Worm (Caenorhabditis elegans) whole organism, early embryonic: ENCODE data around the gene srj-8.

Source experiments
- B0310.2 ChIP-seq: sonication (generic microtip); optimal IDR thresholded peaks from 2 replicates; lab custom pipeline; 2016; ENCODE audit warnings: mild to moderate bottlenecking, missing genetic modification characterization, missing compliant biosample characterization
- F13C5.2 ChIP-seq: sonication (generic microtip); optimal IDR thresholded peaks from 2 replicates; lab custom pipeline; 2017; ENCODE audit warnings: mild to moderate bottlenecking, missing genetic modification characterization, inconsistent platforms, missing compliant biosample characterization
- aly-1 ChIP-seq: sonication (generic microtip); optimal IDR thresholded peaks from 2 replicates; lab custom pipeline; 2016; ENCODE audit warnings: missing genetic modification characterization, missing compliant biosample characterization
- ama-1 ChIP-seq: fragments of 150-350 bp; optimal IDR thresholded peaks from 2 replicates; lab custom pipeline; 2014
- ceh-13 ChIP-seq: fragments of 200-800 bp; sonication (Bioruptor generic); optimal IDR thresholded peaks from 2 replicates; lab custom pipeline; 2018; ENCODE audit warnings: mild to moderate bottlenecking, missing genetic modification characterization, missing compliant biosample characterization
- ceh-36 ChIP-seq: sonication (generic microtip); optimal IDR thresholded peaks from 2 replicates; lab custom pipeline; 2016; ENCODE audit warnings: missing genetic modification characterization, inconsistent platforms, missing compliant biosample characterization
- ets-7 ChIP-seq: sonication (generic microtip); optimal IDR thresholded peaks from 2 replicates; lab custom pipeline; 2016; ENCODE audit warnings: missing genotype, missing genetic modification characterization, missing compliant biosample characterization
- flt-1 ChIP-seq: fragments of 200-800 bp; sonication (Bioruptor generic); IDR thresholded peaks from 2 replicates; pipeline ENCODE4 v1.3.6; 2022; ENCODE audit warnings: missing genetic modification characterization, missing compliant biosample characterization
- hmbx-1 ChIP-seq: sonication (generic microtip); optimal IDR thresholded peaks from 2 replicates; lab custom pipeline; 2016; ENCODE audit warnings: mild to moderate bottlenecking, missing genetic modification characterization, missing compliant biosample characterization
- hmg-4 ChIP-seq: fragments of 200-800 bp; sonication (Bioruptor generic); optimal IDR thresholded peaks from 2 replicates; lab custom pipeline; 2018; ENCODE audit warnings: mild to moderate bottlenecking, missing genetic modification characterization, missing compliant biosample characterization
- hnd-1 ChIP-seq: sonication (generic microtip); optimal IDR thresholded peaks from 2 replicates; lab custom pipeline; 2016; ENCODE audit warnings: missing genetic modification characterization, missing compliant biosample characterization
- pes-1 ChIP-seq: fragments of 200-800 bp; sonication (Bioruptor generic); IDR thresholded peaks from 2 replicates; pipeline ENCODE4 v1.3.6; 2022; ENCODE audit warnings: missing genetic modification reagents, missing genetic modification characterization, missing compliant biosample characterization
- scrt-1 ChIP-seq: fragments of 200-800 bp; sonication (Bioruptor generic); IDR thresholded peaks from 2 replicates; pipeline ENCODE4 v1.3.6; 2022; ENCODE audit warnings: missing genetic modification characterization, missing compliant biosample characterization
- sea-1 ChIP-seq: fragments of 200-800 bp; sonication (Bioruptor generic); conservative IDR thresholded peaks from 2 replicates; pipeline ENCODE4 v1.3.6; 2022; ENCODE audit warnings: missing genetic modification characterization, missing compliant biosample characterization
- tbx-11 ChIP-seq: fragments of 200-800 bp; sonication (Bioruptor generic); IDR thresholded peaks from 2 replicates; pipeline ENCODE4 v1.3.6; 2022; ENCODE audit warnings: missing genetic modification characterization, missing compliant biosample characterization
- tbx-37 ChIP-seq: fragments of 200-800 bp; sonication (Bioruptor generic); conservative IDR thresholded peaks from 2 replicates; pipeline ENCODE4 v1.3.6; 2022; ENCODE audit warnings: missing genetic modification reagents, missing genetic modification characterization, missing compliant biosample characterization
- tra-4 ChIP-seq: sonication (generic microtip); optimal IDR thresholded peaks from 2 replicates; lab custom pipeline; 2017; ENCODE audit warnings: missing genetic modification characterization, missing compliant biosample characterization

Gene srj-8

ce11 chrV:3273577-3274100 lies 26.0 kb downstream of the srj-8 start, which contains the start of gene T28A11.4:
T28A11.4 (plus strand) TSS chrV:3274050.
- TF ChIP-seq tbx-37 (GFP tag; lab: Robert Waterston, UW) (no peak), B0310.2 (no peak), scrt-1 (GFP tag; lab: Robert Waterston, UW) (no peak), ceh-36 (tag; lab: Kevin White, UChicago) (no peak), hmbx-1 (tag; lab: Kevin White, UChicago) (no peak), F13C5.2 (tag; lab: Kevin White, UChicago) (no peak), tra-4 (no peak), tbx-11 (no peak), hnd-1 (no peak), aly-1 (tag; lab: Kevin White, UChicago) (no peak), pes-1 (GFP tag; lab: Robert Waterston, UW) (no peak), ceh-13 (GFP tag; lab: Kevin White, UChicago) (no peak), ama-1 (no peak)

DNA sequence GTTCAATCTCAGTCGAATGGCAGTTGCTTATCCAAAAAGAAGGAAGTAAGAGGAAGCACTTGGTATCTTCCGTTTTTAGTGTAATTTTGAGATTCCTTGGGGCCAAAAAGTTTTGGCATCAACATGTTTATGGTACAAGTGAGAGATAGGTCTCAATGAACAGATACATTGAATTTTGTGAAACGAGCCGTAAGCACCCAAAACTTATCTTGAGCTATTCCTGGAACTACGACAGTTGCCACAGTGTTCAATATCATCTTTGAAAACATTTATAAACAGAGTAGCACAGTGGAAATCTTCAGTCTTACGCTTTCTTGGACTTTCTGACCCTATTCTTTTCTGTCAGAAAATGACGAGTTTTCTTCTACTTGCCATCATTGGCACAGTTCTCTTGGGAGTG lies 27.4 kb downstream of the srj-8 start, which contains the start of gene T28A11.3:
TSS of gene T28A11.3 (plus strand) at position 301 of the 400 bp plus-strand sequence.
- TF ChIP-seq ama-1: no peak
- TF ChIP-seq tra-4: no peak
- no peak for TF ChIP-seq ets-7 (tag; lab: Kevin White, UChicago)
- no peak for TF ChIP-seq scrt-1 (GFP tag; lab: Robert Waterston, UW)
- no peak for TF ChIP-seq B0310.2
- TF ChIP-seq ceh-13 (GFP tag; lab: Kevin White, UChicago): no peak
- TF ChIP-seq F13C5.2 (tag; lab: Kevin White, UChicago): no peak
- no peak for TF ChIP-seq hmg-4 (GFP tag; lab: Kevin White, UChicago)
- TF ChIP-seq ceh-36 (tag; lab: Kevin White, UChicago): no peak
- no peak for TF ChIP-seq flt-1 (GFP tag; lab: Robert Waterston, UW)
- TF ChIP-seq aly-1 (tag; lab: Kevin White, UChicago): no peak
- TF ChIP-seq sea-1: no peak
- TF ChIP-seq tbx-37 (GFP tag; lab: Robert Waterston, UW): no peak
- no peak for TF ChIP-seq tbx-11
- no peak for TF ChIP-seq pes-1 (GFP tag; lab: Robert Waterston, UW)
- TF ChIP-seq hnd-1: no peak
- TF ChIP-seq hmbx-1 (tag; lab: Kevin White, UChicago): no peak

DNA sequence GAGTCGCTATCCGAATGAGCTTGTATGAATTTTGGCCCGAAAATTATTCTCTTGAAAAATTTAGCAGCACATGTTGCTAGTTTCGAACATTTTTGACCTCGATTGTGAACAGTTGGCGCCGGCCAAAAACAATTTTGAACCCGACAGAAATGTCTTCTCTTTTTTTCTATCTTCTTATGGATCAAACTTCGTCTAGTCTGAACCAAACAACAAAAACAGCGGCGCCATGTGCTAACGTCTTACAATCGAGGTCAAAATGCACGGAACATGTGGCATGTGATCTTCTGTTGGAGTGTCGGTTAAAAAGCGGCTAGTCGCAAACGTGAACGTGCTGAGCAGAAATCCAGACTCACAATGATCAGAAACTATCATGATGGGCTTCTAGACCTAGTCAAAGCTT lies 28.6 kb downstream of the srj-8 start:
- TF ChIP-seq ceh-13 (GFP tag; lab: Kevin White, UChicago): no peak
- no peak for TF ChIP-seq tbx-11
- no peak for TF ChIP-seq F13C5.2 (tag; lab: Kevin White, UChicago)
- TF ChIP-seq scrt-1 (GFP tag; lab: Robert Waterston, UW): no peak
- no peak for TF ChIP-seq hmbx-1 (tag; lab: Kevin White, UChicago)
- TF ChIP-seq flt-1 (GFP tag; lab: Robert Waterston, UW): no peak
- TF ChIP-seq ets-7 (tag; lab: Kevin White, UChicago): no peak

DNA sequence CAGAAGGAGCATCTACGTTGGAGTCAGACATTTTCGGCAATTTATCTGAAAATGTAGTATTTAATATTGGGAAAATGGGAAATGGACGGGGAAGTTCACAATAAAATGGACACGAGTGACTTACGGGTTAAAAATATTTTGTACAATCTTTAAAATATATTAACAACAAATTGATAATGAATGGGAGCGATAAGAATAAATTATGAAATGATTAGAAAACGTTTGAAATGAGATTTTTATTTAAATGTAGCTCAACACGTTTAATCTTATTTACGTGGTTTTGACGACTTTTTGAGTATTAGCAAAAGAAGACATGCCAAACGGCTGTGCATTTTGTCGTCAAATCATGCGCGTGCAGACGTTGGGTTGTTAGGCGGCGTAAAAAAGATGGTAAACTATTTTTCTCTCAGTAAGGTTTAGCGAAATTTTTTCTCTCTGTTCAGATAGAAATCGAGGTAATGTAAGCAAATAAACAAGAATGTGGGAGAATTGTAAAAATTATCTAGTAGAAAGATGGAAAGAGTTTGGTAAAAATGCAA lies 30.6 kb downstream of the srj-8 start, which contains the start of gene fbxa-64:
TSS of gene fbxa-64 (minus strand) at position 51 of the 539 bp plus-strand sequence.
- no peak for TF ChIP-seq F13C5.2 (tag; lab: Kevin White, UChicago)
- TF ChIP-seq tra-4: no peak
- TF ChIP-seq scrt-1 (GFP tag; lab: Robert Waterston, UW): no peak
- TF ChIP-seq ceh-36 (tag; lab: Kevin White, UChicago): no peak
- no peak for TF ChIP-seq tbx-37 (GFP tag; lab: Robert Waterston, UW)
- no peak for TF ChIP-seq pes-1 (GFP tag; lab: Robert Waterston, UW)
- TF ChIP-seq aly-1 (tag; lab: Kevin White, UChicago): no peak
- no peak for TF ChIP-seq B0310.2
- no peak for TF ChIP-seq hnd-1
- no peak for TF ChIP-seq ets-7 (tag; lab: Kevin White, UChicago)
- TF ChIP-seq ceh-13 (GFP tag; lab: Kevin White, UChicago): no peak
- TF ChIP-seq hmg-4 (GFP tag; lab: Kevin White, UChicago): no peak
- no peak for TF ChIP-seq ama-1
- TF ChIP-seq hmbx-1 (tag; lab: Kevin White, UChicago): no peak

DNA sequence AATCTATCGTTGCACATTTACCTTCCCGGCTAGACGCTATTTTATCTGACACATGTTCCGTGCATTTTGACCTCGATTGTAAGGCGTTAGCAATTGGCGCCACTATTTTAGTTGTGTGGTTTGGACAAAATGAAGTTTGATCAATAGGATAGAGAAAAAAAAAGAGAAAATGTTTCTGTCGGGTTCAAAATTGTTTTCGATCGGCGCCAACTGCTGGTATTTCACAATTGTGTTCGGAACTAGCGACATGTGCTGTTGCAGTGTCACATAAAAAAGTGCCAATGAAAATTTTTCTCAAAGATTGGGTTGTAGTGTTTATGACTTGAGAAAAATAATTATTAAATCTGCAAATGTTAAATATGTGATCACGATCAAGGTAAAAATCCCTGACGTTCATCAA lies 31.5 kb downstream of the srj-8 start:
- no peak for TF ChIP-seq hmbx-1 (tag; lab: Kevin White, UChicago)
- no peak for TF ChIP-seq pes-1 (GFP tag; lab: Robert Waterston, UW)
- TF ChIP-seq hnd-1: no peak
- no peak for TF ChIP-seq F13C5.2 (tag; lab: Kevin White, UChicago)
- TF ChIP-seq tbx-37 (GFP tag; lab: Robert Waterston, UW): no peak
- no peak for TF ChIP-seq scrt-1 (GFP tag; lab: Robert Waterston, UW)
- TF ChIP-seq hmg-4 (GFP tag; lab: Kevin White, UChicago): no peak
- TF ChIP-seq tra-4: no peak
- no peak for TF ChIP-seq sea-1
- TF ChIP-seq B0310.2: no peak
- no peak for TF ChIP-seq ceh-13 (GFP tag; lab: Kevin White, UChicago)
- TF ChIP-seq tbx-11: no peak
- no peak for TF ChIP-seq ets-7 (tag; lab: Kevin White, UChicago)
- no peak for TF ChIP-seq ama-1
- no peak for TF ChIP-seq flt-1 (GFP tag; lab: Robert Waterston, UW)
- no peak for TF ChIP-seq ceh-36 (tag; lab: Kevin White, UChicago)
- TF ChIP-seq aly-1 (tag; lab: Kevin White, UChicago): no peak

ce11 chrV:3280009-3280408 lies 32.4 kb downstream of the srj-8 start, which contains the start of gene T28A11.2:
T28A11.2 (plus strand) TSS chrV:3280379.
- TF ChIP-seq tra-4 (no peak), hnd-1 (no peak), hmg-4 (GFP tag; lab: Kevin White, UChicago) (no peak)

DNA sequence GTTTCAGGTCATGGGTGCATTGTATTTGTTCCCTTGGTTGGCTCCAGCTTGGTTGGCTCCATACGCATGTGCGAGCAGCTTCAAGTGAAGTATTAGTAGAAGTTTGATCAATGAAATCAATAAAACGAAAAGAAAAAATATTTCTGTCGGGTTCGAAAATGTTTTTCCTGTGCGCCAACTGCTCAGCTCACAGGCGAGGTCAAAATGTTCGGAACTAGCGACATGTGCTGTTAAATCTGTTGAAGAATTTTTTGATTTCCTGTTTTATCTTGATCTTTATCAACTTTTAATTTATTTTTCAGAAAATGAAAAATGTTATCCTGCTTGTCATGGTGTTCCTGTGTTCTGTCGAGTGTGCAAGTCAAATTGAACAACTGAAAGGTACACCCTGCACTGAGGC lies 33.9 kb downstream of the srj-8 start, which contains the start of gene T28A11.25:
TSS of gene T28A11.25 (plus strand) at position 301 of the 400 bp plus-strand sequence.
- no peak for TF ChIP-seq scrt-1 (GFP tag; lab: Robert Waterston, UW)
- TF ChIP-seq hnd-1: no peak
- TF ChIP-seq F13C5.2 (tag; lab: Kevin White, UChicago): no peak
- TF ChIP-seq hmg-4 (GFP tag; lab: Kevin White, UChicago): no peak
- TF ChIP-seq hmbx-1 (tag; lab: Kevin White, UChicago): no peak
- TF ChIP-seq tbx-37 (GFP tag; lab: Robert Waterston, UW): no peak
- no peak for TF ChIP-seq sea-1
- TF ChIP-seq pes-1 (GFP tag; lab: Robert Waterston, UW): no peak
- TF ChIP-seq ceh-36 (tag; lab: Kevin White, UChicago): no peak
